Fruit fly (Drosophila melanogaster): ENCODE data around the gene bcn92.

bcn92 gene

DNA sequence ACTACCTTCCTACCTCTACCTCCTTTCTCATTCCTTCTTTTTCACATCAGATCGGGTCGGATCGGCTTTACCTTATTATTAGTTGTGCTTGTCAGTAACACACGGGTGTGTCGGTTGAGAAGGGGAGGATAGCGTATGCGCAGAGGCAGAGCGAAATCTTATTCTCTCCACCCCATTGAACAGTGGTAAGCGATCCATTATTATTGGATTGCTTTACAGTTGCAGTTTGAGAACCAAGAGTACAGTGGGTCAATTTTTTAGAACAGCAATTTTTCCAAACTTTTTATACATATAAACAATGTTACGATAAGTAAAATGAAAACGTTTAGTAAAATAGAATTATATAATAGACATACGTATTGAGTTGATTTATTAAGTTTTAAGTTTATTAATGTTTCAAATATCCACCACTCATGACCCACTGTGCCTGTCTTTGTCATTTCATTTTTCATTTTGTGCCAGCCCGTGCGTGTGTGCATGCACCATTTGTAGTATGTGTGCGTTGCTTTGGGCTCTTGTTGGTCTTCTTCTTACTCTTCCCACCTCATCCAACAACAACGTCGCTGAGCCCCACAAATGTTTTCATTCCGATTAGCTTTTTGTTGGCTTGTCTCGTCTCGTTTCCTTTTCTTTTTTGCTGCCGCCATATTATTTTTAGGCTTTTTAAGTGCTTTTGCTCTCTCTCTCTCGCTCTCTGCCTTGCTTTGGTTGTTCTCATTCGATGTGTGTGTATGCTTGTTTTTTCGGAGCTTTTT, 11.7 kb downstream of the bcn92 start (continued):
- TF ChIP-seq CG8388 (GFP tag; optimal IDR thresholded peaks at IDR 0.05) (peak; percentile 99), CG4404 (GFP tag; IDR thresholded peaks at IDR 0.05) (peak; percentile 99), HHEX (GFP tag; optimal IDR thresholded peaks at IDR 0.05) (peak; percentile 99), dpn (GFP tag; optimal IDR thresholded peaks at IDR 0.05) (peak; percentile 91 to 98), slou (GFP tag; optimal IDR thresholded peaks at IDR 0.05) (peak; percentile 98), Mrtf (GFP tag; IDR thresholded peaks at IDR 0.05) (peak; percentile 98), CG6654 (GFP tag; optimal IDR thresholded peaks at IDR 0.05) (peak; percentile 95), CG12659 (GFP tag; optimal IDR thresholded peaks at IDR 0.05) (peak; percentile 98), Hand (GFP tag; optimal IDR thresholded peaks at IDR 0.05) (peak; percentile 100), CG7987 (GFP tag; optimal IDR thresholded peaks at IDR 0.05) (peak; percentile 95), CG32772 (GFP tag; IDR thresholded peaks at IDR 0.05) (peak; percentile 98), CG6683 (GFP tag; optimal IDR thresholded peaks at IDR 0.05) (peak; percentile 99), slp2 (GFP tag; optimal IDR thresholded peaks at IDR 0.05) (peak; percentile 85), CG17328 (GFP tag; IDR thresholded peaks at IDR 0.05) (peak; percentile 98), gcm2 (GFP tag; optimal IDR thresholded peaks at IDR 0.05) (peak; percentile 93), CG34376 (GFP tag; optimal IDR thresholded peaks at IDR 0.05) (peak; percentile 99), tx (GFP tag; optimal IDR thresholded peaks at IDR 0.05) (peak; percentile 90), chn (GFP tag; optimal IDR thresholded peaks at IDR 0.05) (peak; percentile 96), Bteb2 (GFP tag; optimal IDR thresholded peaks at IDR 0.05) (peak; percentile 97), sob (GFP tag; IDR thresholded peaks at IDR 0.05) (peak; percentile 99), maf-S (GFP tag; optimal IDR thresholded peaks at IDR 0.05) (peak; percentile 95), Gug (GFP tag; IDR thresholded peaks at IDR 0.05) (peak; percentile 97), tin (GFP tag; optimal IDR thresholded peaks at IDR 0.05) (peak; percentile 98), Tbp (GFP tag; optimal IDR thresholded peaks at IDR 0.05) (no peak), dan (GFP tag; IDR thresholded peaks at IDR 0.05) (peak; percentile 94), phol (tag; optimal IDR thresholded peaks at IDR 0.05) (peak; percentile 99), grau (tag; optimal IDR thresholded peaks at IDR 0.05) (peak; percentile 99), Fer3 (tag; optimal IDR thresholded peaks at IDR 0.05) (peak; percentile 99), CG2116 (GFP tag; optimal IDR thresholded peaks at IDR 0.05) (peak; percentile 85), en (GFP tag; optimal IDR thresholded peaks at IDR 0.05) (peak; percentile 91), ssp (GFP tag; IDR thresholded peaks at IDR 0.05) (peak; percentile 93), ttk (GFP tag; IDR thresholded peaks at IDR 0.05) (peak; percentile 98), ind (GFP tag; optimal IDR thresholded peaks at IDR 0.05) (peak; percentile 99), gt (GFP tag; IDR thresholded peaks at IDR 0.05) (peak; percentile 97), NC2β (GFP tag; optimal IDR thresholded peaks at IDR 0.05) (peak; percentile 93), hkb (optimal IDR thresholded peaks at IDR 0.05) (peak; percentile 14), hkb (GFP tag; IDR thresholded peaks at IDR 0.05) (peak; percentile 99), vfl (GFP tag; optimal IDR thresholded peaks at IDR 0.05) (peak; percentile 96), CkIIα-i1 (GFP tag; IDR thresholded peaks at IDR 0.05) (peak; percentile 89), CG17829 (tag; optimal IDR thresholded peaks at IDR 0.05) (peak; percentile 99), Pdp1 (GFP tag; optimal IDR thresholded peaks at IDR 0.05) (peak; percentile 89 to 97), Sox100B (GFP tag; optimal IDR thresholded peaks at IDR 0.05) (peak; percentile 99), onecut (GFP tag; IDR thresholded peaks at IDR 0.05) (peak; percentile 95), NK7.1 (GFP tag; optimal IDR thresholded peaks at IDR 0.05) (peak; percentile 78), Drgx (GFP tag; IDR thresholded peaks at IDR 0.05) (peak; percentile 98), CG11560 (tag; IDR thresholded peaks at IDR 0.05) (peak; percentile 91), cwo (GFP tag; optimal IDR thresholded peaks at IDR 0.05) (peak; percentile 98), Chrac-16 (GFP tag; optimal IDR thresholded peaks at IDR 0.05) (peak; percentile 98), nmo (GFP tag; optimal IDR thresholded peaks at IDR 0.05) (peak; percentile 99), cad (GFP tag; optimal IDR thresholded peaks at IDR 0.05) (no peak), CG31441 (GFP tag; IDR thresholded peaks at IDR 0.05) (peak; percentile 91)

Data from whole organism, embryonic.